Fruit fly (Drosophila melanogaster): Measurements from ENCODE around the gene CG13838.

Gene CG13838

DNA sequence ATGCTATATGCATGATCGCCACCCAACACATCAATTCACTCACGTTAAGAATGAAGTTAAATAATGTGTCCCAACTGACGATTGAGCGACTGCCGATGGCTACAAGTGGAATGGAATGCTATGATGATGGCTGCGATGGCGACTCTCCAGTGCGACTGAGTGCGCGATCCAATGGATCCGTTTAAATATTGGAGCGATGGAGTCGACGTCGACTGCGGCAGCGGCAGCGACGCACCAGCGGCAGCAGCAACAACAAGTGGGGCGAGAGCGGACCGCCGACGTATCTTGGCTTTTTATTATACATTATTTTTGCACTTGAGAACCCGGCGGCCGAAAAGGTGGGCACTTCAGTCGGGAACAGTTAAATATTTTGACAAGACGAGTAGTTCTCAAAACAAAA is 15.3 kb downstream of the CG13838 start:
- TF ChIP-seq Myc (optimal IDR thresholded peaks at IDR 0.05) (no peak), psq (optimal IDR thresholded peaks at IDR 0.05) (no peak), insv (optimal IDR thresholded peaks at IDR 0.05) (no peak), ttk (optimal IDR thresholded peaks at IDR 0.05) (no peak), h (optimal IDR thresholded peaks at IDR 0.05) (no peak), Sin3A (optimal IDR thresholded peaks at IDR 0.05) (no peak)

DNA sequence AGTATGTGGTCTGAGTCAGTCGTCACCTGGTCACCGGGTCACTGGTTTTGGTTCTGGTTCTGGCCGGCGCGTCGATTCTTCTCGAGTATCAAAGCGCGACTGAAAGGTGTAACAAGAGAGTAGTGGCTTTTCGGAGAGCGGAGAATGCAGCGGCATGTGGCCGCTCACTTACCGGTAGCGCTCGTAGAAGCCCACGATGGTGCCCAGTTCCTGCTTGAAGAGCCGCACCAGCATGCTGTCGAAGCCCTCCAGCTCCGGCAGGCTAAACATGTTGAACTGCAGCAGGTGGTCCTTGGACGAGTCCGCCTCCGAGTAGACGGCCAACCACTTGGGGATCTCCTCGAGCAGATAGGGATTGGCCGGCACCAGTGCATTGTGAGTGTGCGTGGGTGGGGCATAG is 16.8 kb downstream of the CG13838 start, which contains the start of gene Ctns:
Gene Ctns (minus strand): TSS at position 101 of the 400 bp plus-strand sequence.
- TF ChIP-seq ttk (optimal IDR thresholded peaks at IDR 0.05) (no peak), psq (optimal IDR thresholded peaks at IDR 0.05) (no peak), Myc (optimal IDR thresholded peaks at IDR 0.05) (no peak), h (optimal IDR thresholded peaks at IDR 0.05) (no peak), Sin3A (optimal IDR thresholded peaks at IDR 0.05) (no peak), insv (optimal IDR thresholded peaks at IDR 0.05) (no peak)

DNA sequence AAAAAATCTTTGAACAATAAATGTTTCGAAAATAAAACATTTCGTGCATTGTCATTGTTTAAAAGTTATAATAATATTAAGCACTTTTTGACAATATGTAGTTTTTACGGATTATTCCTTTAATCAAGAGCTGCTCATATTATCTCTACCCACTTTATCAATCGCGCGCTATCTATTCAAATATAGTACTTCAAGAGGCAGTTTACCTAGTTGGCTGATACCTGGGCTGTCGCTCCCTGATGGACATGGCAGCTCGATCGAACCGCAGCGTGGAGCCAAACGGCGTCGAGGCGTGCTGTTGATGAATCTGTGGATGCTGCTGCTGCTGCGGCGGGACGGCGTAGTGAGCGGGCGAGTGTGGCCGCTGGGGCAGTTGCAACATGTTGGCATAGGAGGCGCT is 18.1 kb downstream of the CG13838 start:
- TF ChIP-seq Sin3A (optimal IDR thresholded peaks at IDR 0.05) (no peak), ttk (optimal IDR thresholded peaks at IDR 0.05) (peak; percentile 92)

dm6 chr3R:23061209-23061608 is 19.2 kb downstream of the CG13838 start, which contains the start of the genes sav and Ublcp1:
sav (minus strand) TSS chr3R:23061304.
Ublcp1 (plus strand) TSS chr3R:23061493.
- TF ChIP-seq insv (optimal IDR thresholded peaks at IDR 0.05): no peak
- TF ChIP-seq ttk (optimal IDR thresholded peaks at IDR 0.05): no peak
- no peak for TF ChIP-seq psq (optimal IDR thresholded peaks at IDR 0.05)
- no peak for TF ChIP-seq Myc (optimal IDR thresholded peaks at IDR 0.05)

dm6 chr3R:23067209-23067826 is 25.3 kb downstream of the CG13838 start, which contains the start of gene CG17111:
CG17111 (minus strand) TSS chr3R:23067259.
- TF ChIP-seq h (optimal IDR thresholded peaks at IDR 0.05) (no peak), ttk (optimal IDR thresholded peaks at IDR 0.05) (no peak), Myc (optimal IDR thresholded peaks at IDR 0.05) (no peak), Sin3A (optimal IDR thresholded peaks at IDR 0.05) (no peak), insv (optimal IDR thresholded peaks at IDR 0.05) (no peak), psq (optimal IDR thresholded peaks at IDR 0.05) (no peak)

dm6 chr3R:23074480-23074879 is 32.4 kb downstream of the CG13838 start:
- TF ChIP-seq h (optimal IDR thresholded peaks at IDR 0.05): no peak
- TF ChIP-seq psq (optimal IDR thresholded peaks at IDR 0.05): no peak
- no peak for TF ChIP-seq Myc (optimal IDR thresholded peaks at IDR 0.05)
- no peak for TF ChIP-seq Sin3A (optimal IDR thresholded peaks at IDR 0.05)
- no peak for TF ChIP-seq ttk (optimal IDR thresholded peaks at IDR 0.05)
- TF ChIP-seq insv (optimal IDR thresholded peaks at IDR 0.05): no peak

- TF ChIP-seq Sin3A (optimal IDR thresholded peaks at IDR 0.05) (no peak), Myc (optimal IDR thresholded peaks at IDR 0.05) (no peak), psq (optimal IDR thresholded peaks at IDR 0.05) (no peak)
Observed at dm6 chr3R:23081265-23081664, 39.2 kb downstream of the CG13838 start.

- TF ChIP-seq Myc (optimal IDR thresholded peaks at IDR 0.05): no peak
- TF ChIP-seq ttk (optimal IDR thresholded peaks at IDR 0.05): no peak
- no peak for TF ChIP-seq insv (optimal IDR thresholded peaks at IDR 0.05)
- TF ChIP-seq psq (optimal IDR thresholded peaks at IDR 0.05): no peak
- TF ChIP-seq h (optimal IDR thresholded peaks at IDR 0.05): no peak
- TF ChIP-seq Sin3A (optimal IDR thresholded peaks at IDR 0.05): no peak
Observed at dm6 chr3R:23088252-23088651, 46.2 kb downstream of the CG13838 start.

dm6 chr3R:23091586-23092228 is 49.7 kb downstream of the CG13838 start, which contains the start of the genes CG17110 and CG6726:
CG17110 (plus strand) TSS chr3R:23091724.
CG6726 (plus strand) TSS chr3R:23091724.
- TF ChIP-seq ttk (optimal IDR thresholded peaks at IDR 0.05) (no peak), psq (optimal IDR thresholded peaks at IDR 0.05) (no peak), Myc (optimal IDR thresholded peaks at IDR 0.05) (no peak), Sin3A (optimal IDR thresholded peaks at IDR 0.05) (no peak), insv (optimal IDR thresholded peaks at IDR 0.05) (no peak), h (optimal IDR thresholded peaks at IDR 0.05) (no peak)
